Fruit fly (Drosophila melanogaster): Measurements from ENCODE around the gene Ance-3.

DNA sequence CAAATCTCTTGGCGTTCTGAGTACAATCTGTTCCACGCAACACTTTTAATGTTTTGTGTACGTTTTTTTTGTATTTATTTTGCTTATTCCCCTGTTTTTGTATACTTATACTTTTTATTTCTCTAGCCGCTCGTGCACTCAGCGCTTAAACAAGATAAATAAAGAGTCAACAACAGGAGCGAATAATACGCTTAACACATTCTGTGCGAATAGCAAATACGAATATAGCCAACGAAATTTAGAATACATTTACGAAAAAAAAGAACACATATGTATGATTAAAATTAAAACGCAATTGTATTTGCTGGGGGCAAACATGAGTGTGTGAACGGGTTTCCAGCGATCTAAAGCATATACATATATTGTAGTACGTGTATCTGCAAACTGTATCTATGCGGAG is 32.6 kb upstream of the Ance-3 start:
- TF ChIP-seq Hr96 (GFP tag; optimal IDR thresholded peaks at IDR 0.05) (no peak), CG5204 (GFP tag; optimal IDR thresholded peaks at IDR 0.05) (no peak), cic (GFP tag; optimal IDR thresholded peaks at IDR 0.05) (no peak), kay (GFP tag; ENCODE audit: borderline replicate concordance) (no peak), Clk (GFP tag; optimal IDR thresholded peaks at IDR 0.05) (no peak), ovo (GFP tag; optimal IDR thresholded peaks at IDR 0.05) (no peak), CG7045 (GFP tag; optimal IDR thresholded peaks at IDR 0.05) (peak; percentile 30), CG14711 (tag; optimal IDR thresholded peaks at IDR 0.05) (no peak), cnc (optimal IDR thresholded peaks at IDR 0.05) (no peak), toe (GFP tag; optimal IDR thresholded peaks at IDR 0.05) (no peak), pad (GFP tag; optimal IDR thresholded peaks at IDR 0.05) (no peak), bab1 (GFP tag; optimal IDR thresholded peaks at IDR 0.05) (no peak), tj (GFP tag; optimal IDR thresholded peaks at IDR 0.05) (no peak), CG11617 (GFP tag; optimal IDR thresholded peaks at IDR 0.05) (no peak)
